Worm (Caenorhabditis elegans) whole organism, early embryonic: ENCODE results near the gene F07E5.12.

Experiments used
- ama-1 ChIP-seq: fragments of 150-350 bp; optimal IDR thresholded peaks from 2 replicates; lab custom pipeline; 2014
- hmg-4 ChIP-seq: fragments of 200-800 bp; sonication (Bioruptor generic); optimal IDR thresholded peaks from 2 replicates; lab custom pipeline; 2018; ENCODE audit warnings: mild to moderate bottlenecking, missing genetic modification characterization, missing compliant biosample characterization
- tbx-11 ChIP-seq: fragments of 200-800 bp; sonication (Bioruptor generic); IDR thresholded peaks from 2 replicates; pipeline ENCODE4 v1.3.6; 2022; ENCODE audit warnings: missing genetic modification characterization, missing compliant biosample characterization

ce11 chrII:2076467-2076866 lies 8.7 kb downstream of the F07E5.12 start:
- TF ChIP-seq ama-1 (lab: Kevin White, UChicago) (no peak), tbx-11 (no peak), hmg-4 (GFP tag; lab: Kevin White, UChicago) (no peak)
